Worm (Caenorhabditis elegans) whole organism, L4/young adult: ENCODE results near the gene zig-10.

Source experiments
- W03F9.2 ChIP-seq: fragments of 150-350 bp; optimal IDR thresholded peaks from 2 replicates; lab custom pipeline; 2014; ENCODE audit warnings: missing biosample characterization, missing genetic modification characterization
- dao-5 ChIP-seq: sonication (generic microtip); optimal IDR thresholded peaks from 2 replicates; lab custom pipeline; 2016; ENCODE audit warnings: missing genotype, missing genetic modification characterization, moderate library complexity, missing compliant biosample characterization
- him-1 ChIP-seq: sonication (generic microtip); optimal IDR thresholded peaks from 2 replicates; lab custom pipeline; 2016; ENCODE audit warnings: missing genotype, missing genetic modification reagents, missing genetic modification characterization, missing compliant biosample characterization

- TF ChIP-seq W03F9.2 (no peak), him-1 (tag; lab: Kevin White, UChicago) (no peak), dao-5 (tag; lab: Kevin White, UChicago) (no peak)
Measured at ce11 chrII:6374646-6375045, 23.9 kb upstream of the zig-10 start.
